Worm (Caenorhabditis elegans) whole organism, L4 larva: Measurements from ENCODE around the gene srh-75.

Experiments used
- F26F4.8 ChIP-seq: fragments of 200-800 bp; sonication (Bioruptor generic); conservative IDR thresholded peaks from 2 replicates; pipeline ENCODE4 v1.3.6; 2022; ENCODE audit warnings: missing genetic modification characterization, missing compliant biosample characterization
- T20F7.1 ChIP-seq: fragments of 200-800 bp; sonication (Bioruptor generic); optimal IDR thresholded peaks from 2 replicates; lab custom pipeline; 2018; ENCODE audit warnings: mild to moderate bottlenecking, missing genetic modification characterization, missing compliant biosample characterization
- T26A8.4 ChIP-seq: fragments of 200-800 bp; sonication (Bioruptor generic); IDR thresholded peaks from 2 replicates; pipeline ENCODE4 v1.3.6; 2022; ENCODE audit warnings: missing genetic modification characterization, missing compliant biosample characterization
- Y105C5A.15 ChIP-seq: fragments of 200-800 bp; sonication (Bioruptor generic); IDR thresholded peaks from 2 replicates; pipeline ENCODE4 v1.3.6; 2022; ENCODE audit warnings: missing genetic modification characterization, missing compliant biosample characterization
- ZK337.2 ChIP-seq: fragments of 200-800 bp; sonication (Bioruptor generic); IDR thresholded peaks from 2 replicates; pipeline ENCODE4 v1.3.6; 2022; ENCODE audit warnings: missing genetic modification reagents, missing genetic modification characterization, missing compliant biosample characterization
- aha-1 ChIP-seq: fragments of 150-350 bp; peaks from one replicate; lab custom pipeline; 2014; ENCODE audit warnings: missing biosample characterization, missing genetic modification characterization
- aly-2 ChIP-seq: sonication (generic microtip); optimal IDR thresholded peaks from 2 replicates; lab custom pipeline; 2018; ENCODE audit warnings: missing biosample characterization, missing genetic modification characterization
- attf-4 ChIP-seq: sonication (generic microtip); optimal IDR thresholded peaks from 3 replicates; lab custom pipeline; 2017; ENCODE audit warnings: missing biosample characterization, missing genetic modification characterization
- ceh-20 ChIP-seq: fragments of 200-800 bp; sonication (Bioruptor generic); IDR thresholded peaks from 2 replicates; pipeline ENCODE4 v1.3.6; 2022; ENCODE audit warnings: missing genetic modification reagents, missing genetic modification characterization, missing compliant biosample characterization
- ceh-28 ChIP-seq: fragments of 150-350 bp; optimal IDR thresholded peaks from 2 replicates; lab custom pipeline; 2014; ENCODE audit warnings: missing biosample characterization, missing genetic modification reagents, missing genetic modification characterization
- ceh-32 ChIP-seq: sonication (generic microtip); optimal IDR thresholded peaks from 2 replicates; lab custom pipeline; 2016; ENCODE audit warnings: mild to moderate bottlenecking, missing genetic modification characterization, missing compliant biosample characterization; ENCODE audit not compliant: poor library complexity
- ceh-62 ChIP-seq: sonication (generic microtip); optimal IDR thresholded peaks from 2 replicates; lab custom pipeline; 2017; ENCODE audit warnings: missing biosample characterization, missing genetic modification characterization
- ceh-82 ChIP-seq: sonication (generic microtip); optimal IDR thresholded peaks from 2 replicates; lab custom pipeline; 2017; ENCODE audit warnings: missing biosample characterization, missing genetic modification characterization
- daf-12 ChIP-seq: fragments of 150-350 bp; optimal IDR thresholded peaks from 2 replicates; lab custom pipeline; 2014; ENCODE audit warnings: missing biosample characterization, missing genetic modification reagents, missing genetic modification characterization
- daf-19 ChIP-seq: fragments of 200-800 bp; sonication (Bioruptor generic); conservative IDR thresholded peaks from 2 replicates; pipeline ENCODE4 v1.3.6; 2022; ENCODE audit warnings: missing genetic modification characterization, missing compliant biosample characterization
- daf-8 ChIP-seq: fragments of 200-800 bp; sonication (Bioruptor generic); IDR thresholded peaks from 2 replicates; pipeline ENCODE4 v1.3.6; 2022; ENCODE audit warnings: missing genetic modification characterization, missing compliant biosample characterization
- dmd-6 ChIP-seq: fragments of 200-800 bp; sonication (Bioruptor generic); IDR thresholded peaks from 2 replicates; pipeline ENCODE4 v1.3.6; 2022; ENCODE audit warnings: missing genetic modification reagents, missing genetic modification characterization, missing compliant biosample characterization
- dmd-8 ChIP-seq: fragments of 200-800 bp; sonication (Bioruptor generic); IDR thresholded peaks from 2 replicates; pipeline ENCODE4 v1.3.6; 2022; ENCODE audit warnings: missing genetic modification characterization, missing compliant biosample characterization
- duxl-1 ChIP-seq: sonication (generic microtip); optimal IDR thresholded peaks from 2 replicates; lab custom pipeline; 2016; ENCODE audit warnings: mild to moderate bottlenecking, missing genetic modification characterization, moderate library complexity, missing compliant biosample characterization; ENCODE audit not compliant: poor library complexity
- fos-1 ChIP-seq: fragments of 150-350 bp; optimal IDR thresholded peaks from 2 replicates; lab custom pipeline; 2014; ENCODE audit warnings: missing biosample characterization, missing genetic modification characterization
- gei-8 ChIP-seq: fragments of 200-800 bp; sonication (Bioruptor generic); optimal IDR thresholded peaks from 2 replicates; lab custom pipeline; 2018; ENCODE audit warnings: mild to moderate bottlenecking, missing genetic modification characterization, missing compliant biosample characterization
- hlh-30 ChIP-seq: sonication (generic microtip); optimal IDR thresholded peaks from 2 replicates; lab custom pipeline; 2017; ENCODE audit warnings: antibody characterized with exemption, mild to moderate bottlenecking, missing genetic modification characterization, missing compliant biosample characterization; ENCODE audit not compliant: insufficient read depth
- madf-5 ChIP-seq, 2 experiments: fragments of 200-800 bp; sonication (Bioruptor generic); IDR thresholded peaks; 2 replicates each; pipeline ENCODE4 v1.3.6; 2022; ENCODE audit warnings: missing compliant biosample characterization in 2 of 2, missing genetic modification characterization in 2 of 2
- mdl-1 ChIP-seq, 2 experiments: fragments of 150-350 bp in 1 of 2; sonication (generic microtip) in 1 of 2; optimal IDR thresholded peaks; 2 replicates each; lab custom pipeline; 2014 to 2017; ENCODE audit warnings: missing biosample characterization in 2 of 2, missing genetic modification characterization in 2 of 2
- mxl-2 ChIP-seq: fragments of 200-800 bp; sonication (Bioruptor generic); conservative IDR thresholded peaks from 2 replicates; pipeline ENCODE4 v1.3.6; 2022; ENCODE audit warnings: missing genetic modification reagents, missing genetic modification characterization, missing compliant biosample characterization
- nhr-10 ChIP-seq: fragments of 150-350 bp; optimal IDR thresholded peaks from 2 replicates; lab custom pipeline; 2014; ENCODE audit warnings: missing biosample characterization, missing genetic modification characterization
- nhr-237 ChIP-seq: sonication (generic microtip); optimal IDR thresholded peaks from 2 replicates; lab custom pipeline; 2017; ENCODE audit warnings: missing biosample characterization, missing genetic modification characterization
- nhr-28 ChIP-seq: fragments of 150-350 bp; optimal IDR thresholded peaks from 2 replicates; lab custom pipeline; 2014; ENCODE audit warnings: missing biosample characterization, missing genetic modification characterization
- nhr-42 ChIP-seq: fragments of 200-800 bp; sonication (Bioruptor generic); IDR thresholded peaks from 2 replicates; pipeline ENCODE4 v1.3.6; 2022; ENCODE audit warnings: missing genetic modification characterization, missing compliant biosample characterization
- nhr-48 ChIP-seq: sonication (generic microtip); optimal IDR thresholded peaks from 2 replicates; lab custom pipeline; 2016; ENCODE audit warnings: mild to moderate bottlenecking, missing genetic modification characterization, missing compliant biosample characterization
- nhr-6 ChIP-seq: fragments of 150-350 bp; optimal IDR thresholded peaks from 2 replicates; lab custom pipeline; 2014; ENCODE audit warnings: missing biosample characterization, missing genetic modification characterization
- pha-4 ChIP-seq, 2 experiments: fragments of 150-350 bp in 1 of 2; fragments of 200-800 bp in 1 of 2; sonication (Bioruptor generic) in 1 of 2; IDR thresholded peaks in 1 of 2; optimal IDR thresholded peaks in 1 of 2; 2 replicates each; pipeline versions ENCODE4 v1.3.6 to Lab custom; 2014 to 2022; ENCODE audit warnings: missing genetic modification characterization in 2 of 2, missing genetic modification reagents in 2 of 2, missing biosample characterization in 1 of 2, missing compliant biosample characterization in 1 of 2
- skn-1 ChIP-seq: fragments of 150-350 bp; optimal IDR thresholded peaks from 2 replicates; lab custom pipeline; 2014; ENCODE audit warnings: missing biosample characterization, missing genetic modification characterization
- spr-1 ChIP-seq: sonication (generic microtip); optimal IDR thresholded peaks from 2 replicates; lab custom pipeline; 2016; ENCODE audit warnings: mild to moderate bottlenecking, missing genetic modification characterization, missing compliant biosample characterization
- spr-3 ChIP-seq: fragments of 200-800 bp; sonication (Bioruptor generic); optimal IDR thresholded peaks from 2 replicates; lab custom pipeline; 2018; ENCODE audit warnings: mild to moderate bottlenecking, missing genetic modification characterization, missing compliant biosample characterization
- tag-97 ChIP-seq: fragments of 200-800 bp; sonication (Bioruptor generic); IDR thresholded peaks from 2 replicates; pipeline ENCODE4 v1.3.6; 2022; ENCODE audit warnings: missing genetic modification characterization, missing compliant biosample characterization
- unc-130 ChIP-seq: sonication (generic microtip); optimal IDR thresholded peaks from 2 replicates; lab custom pipeline; 2016; ENCODE audit warnings: missing genetic modification reagents, missing genetic modification characterization, missing compliant biosample characterization
- unc-39 ChIP-seq: sonication (generic microtip); optimal IDR thresholded peaks from 2 replicates; lab custom pipeline; 2017; ENCODE audit warnings: missing biosample characterization, missing genetic modification characterization
- unc-62 ChIP-seq, 3 experiments: fragments of 150-350 bp in 1 of 3; sonication (generic microtip); optimal IDR thresholded peaks in 2 of 3; peaks in 1 of 3; 1 replicate in 1 of 3; 2 replicates in 2 of 3; lab custom pipeline; 2014 to 2017; ENCODE audit warnings: missing biosample characterization in 3 of 3, missing genetic modification characterization in 3 of 3, missing genetic modification reagents in 3 of 3, missing genotype in 1 of 3
- zfp-2 ChIP-seq: sonication (generic microtip); optimal IDR thresholded peaks from 2 replicates; lab custom pipeline; 2016; ENCODE audit warnings: mild to moderate bottlenecking, missing genetic modification characterization, missing compliant biosample characterization
- zip-2 ChIP-seq: fragments of 150-350 bp; optimal IDR thresholded peaks from 2 replicates; lab custom pipeline; 2014; ENCODE audit warnings: missing biosample characterization, missing genetic modification characterization
- ztf-11 ChIP-seq: fragments of 150-350 bp; optimal IDR thresholded peaks from 2 replicates; lab custom pipeline; 2014; ENCODE audit warnings: missing biosample characterization, missing genetic modification characterization

Gene srh-75

ce11 chrV:11057043-11057442 is at the start of gene srh-75:
Gene srh-75 (minus strand): TSS chrV:11057143.
- no peak for TF ChIP-seq nhr-42 (GFP tag; lab: Robert Waterston, UW)
- peak in 1 of 2 experiments; percentile 78 for TF ChIP-seq unc-62 (GFP tag; optimal IDR thresholded peaks at IDR 0.05 in 1 of 2; lab: Kevin White, UChicago)
- no peak for TF ChIP-seq unc-62 (tag; optimal IDR thresholded peaks at IDR 0.05; lab: Kevin White, UChicago)

DNA sequence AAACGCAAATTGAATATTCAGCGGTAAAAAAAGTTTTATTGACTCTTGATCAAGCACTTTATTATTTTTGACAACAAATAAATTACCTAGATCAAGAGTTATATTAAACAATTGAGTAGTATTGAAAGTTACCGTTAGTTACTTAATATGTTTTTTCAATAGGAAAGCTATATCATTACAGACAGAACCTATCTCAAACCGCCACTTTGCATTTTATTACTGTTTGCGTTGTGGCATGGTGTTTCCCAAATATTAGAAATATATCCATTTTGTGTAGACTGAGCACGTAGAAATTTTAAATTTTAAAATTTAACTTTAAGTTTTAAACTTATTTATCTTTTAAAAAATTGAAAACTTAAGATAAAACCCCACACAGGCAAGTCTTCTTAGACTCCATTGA is 47.5 kb upstream of the srh-75 start:
- TF ChIP-seq unc-62 (GFP tag; optimal IDR thresholded peaks at IDR 0.05 in 1 of 2; lab: Kevin White, UChicago) (peak in 1 of 2 experiments; percentile 90), unc-62 (tag; optimal IDR thresholded peaks at IDR 0.05; lab: Kevin White, UChicago) (no peak), ceh-62 (tag; lab: Kevin White, UChicago) (no peak)
- TF ChIP-seq, all 104 proteins: peak for 1

DNA sequence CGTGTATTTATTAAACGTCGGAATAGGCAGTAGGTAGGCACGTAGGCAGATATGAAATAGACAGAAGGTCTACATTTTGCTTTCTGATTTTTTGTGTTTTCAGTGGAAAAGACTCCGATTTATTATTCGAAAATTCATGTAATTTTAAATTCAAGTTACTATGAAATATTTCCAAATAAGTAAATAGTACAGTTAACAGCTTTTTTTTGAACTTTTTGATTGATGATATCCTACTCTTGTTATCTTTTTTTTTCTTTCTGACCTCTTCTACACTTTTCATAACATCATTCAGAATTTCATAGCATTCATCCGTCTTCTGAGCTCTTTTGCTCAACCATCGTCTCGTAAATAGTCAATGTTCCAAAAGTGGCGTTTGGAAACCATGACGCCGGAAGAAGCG is 41.7 kb upstream of the srh-75 start, which contains the start of gene cdkl-1:
TSS of gene cdkl-1 (plus strand) at position 301 of the 400 bp plus-strand sequence.
- no peak for TF ChIP-seq mxl-2 (GFP tag; lab: Robert Waterston, UW)

ce11 chrV:11095873-11096272 is 38.9 kb upstream of the srh-75 start, which contains the start of gene Y42A5A.3:
Gene Y42A5A.3 (minus strand): TSS chrV:11095973.
- TF ChIP-seq nhr-237 (tag; lab: Kevin White, UChicago) (no peak), daf-19 (GFP tag; lab: Robert Waterston, UW) (no peak), aha-1 (tag; lab: Kevin White, UChicago) (no peak), madf-5 (GFP tag; IDR thresholded peaks at IDR 0.05; lab: Robert Waterston, UW) (no peak), ceh-82 (tag; lab: Kevin White, UChicago) (no peak), duxl-1 (tag; lab: Kevin White, UChicago) (no peak), spr-3 (GFP tag; lab: Kevin White, UChicago) (no peak), ceh-62 (tag; lab: Kevin White, UChicago) (no peak), pha-4 (GFP tag; IDR thresholded peaks at IDR 0.05; lab: Robert Waterston, UW) (no peak), pha-4 (tag; optimal IDR thresholded peaks at IDR 0.05; lab: Kevin White, UChicago) (no peak), nhr-10 (tag; lab: Kevin White, UChicago) (no peak), aly-2 (no peak), zip-2 (tag; lab: Kevin White, UChicago) (no peak), nhr-6 (tag; lab: Kevin White, UChicago) (no peak)

DNA sequence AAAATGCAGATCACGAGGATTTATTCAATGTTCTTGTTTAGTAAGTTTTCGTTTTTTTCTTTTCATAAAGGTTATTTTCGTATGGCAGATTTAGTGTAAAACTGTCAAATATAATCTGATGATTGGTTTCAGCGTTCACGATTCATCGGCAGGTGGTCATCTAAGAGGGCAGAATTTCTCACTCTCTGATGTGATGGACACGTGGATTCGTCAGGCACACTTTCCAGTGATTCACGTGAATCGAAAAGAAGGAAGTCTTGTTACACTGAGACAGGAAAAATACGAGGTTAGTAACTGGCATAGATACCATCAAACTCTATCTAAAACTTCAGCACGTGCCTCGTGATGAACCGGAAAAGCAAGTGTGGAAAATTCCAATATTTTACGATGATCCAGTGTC is 37.8 kb upstream of the srh-75 start:
- TF ChIP-seq T26A8.4 (0 out of 2 replicates have a peak, but pooled peaks have one; percentile 26), unc-39 (no peak), unc-62 (GFP tag; optimal IDR thresholded peaks at IDR 0.05 in 1 of 2; lab: Kevin White, UChicago) (peak in 1 of 2 experiments; percentile 73), unc-62 (tag; optimal IDR thresholded peaks at IDR 0.05; lab: Kevin White, UChicago) (no peak), T20F7.1 (no peak), tag-97 (GFP tag; lab: Robert Waterston, UW) (no peak), Y105C5A.15 (GFP tag; lab: Robert Waterston, UW) (no peak), fos-1 (tag; lab: Kevin White, UChicago) (no peak), ceh-32 (tag; lab: Kevin White, UChicago) (no peak), ceh-20 (peak; percentile 32; the same call in 1 of the 2 replicates), dmd-6 (GFP tag; lab: Robert Waterston, UW) (peak; percentile 60), zfp-2 (no peak), skn-1 (tag; lab: Kevin White, UChicago) (no peak), gei-8 (GFP tag; lab: Kevin White, UChicago) (no peak), daf-12 (tag; lab: Kevin White, UChicago) (no peak), ceh-28 (tag; lab: Kevin White, UChicago) (no peak), F26F4.8 (GFP tag; lab: Robert Waterston, UW) (no peak), mdl-1 (tag; optimal IDR thresholded peaks at IDR 0.05; lab: Kevin White, UChicago) (peak in 1 of 2 experiments; percentile 26), ZK337.2 (GFP tag; lab: Robert Waterston, UW) (no peak), ztf-11 (no peak), nhr-48 (tag; lab: Kevin White, UChicago) (peak; percentile 70), daf-8 (GFP tag; lab: Robert Waterston, UW) (no peak), nhr-28 (tag; lab: Kevin White, UChicago) (no peak), nhr-6 (tag; lab: Kevin White, UChicago) (peak; percentile 26), hlh-30 (tag; lab: Kevin White, UChicago) (peak; percentile 77), spr-1 (tag; lab: Kevin White, UChicago) (no peak), ceh-62 (tag; lab: Kevin White, UChicago) (no peak), attf-4 (tag; lab: Kevin White, UChicago) (no peak), unc-130 (no peak), nhr-42 (GFP tag; lab: Robert Waterston, UW) (no peak), dmd-8 (no peak)
